Fruit fly (Drosophila melanogaster) whole organism, embryonic: ENCODE data around the gene Dic61B.

Experiments used
- CG6272 ChIP-seq: fragments of 200-800 bp; sonication (Bioruptor generic); IDR thresholded peaks from 2 replicates; pipeline ENCODE4 v1.3.6; 2022; ENCODE audit warnings: missing biosample characterization, missing genetic modification characterization
- amos ChIP-seq: fragments of 200-800 bp; sonication (Bioruptor generic); IDR thresholded peaks from 2 replicates; pipeline ENCODE4 v1.3.6; 2022; ENCODE audit warnings: missing biosample characterization, missing genetic modification characterization; ENCODE audit not compliant: partially characterized antibody
- bowl ChIP-seq: fragments of 200-800 bp; sonication (Bioruptor generic); IDR thresholded peaks from 2 replicates; pipeline ENCODE4 v1.3.6; 2022; ENCODE audit warnings: missing biosample characterization, missing genetic modification characterization

DNA sequence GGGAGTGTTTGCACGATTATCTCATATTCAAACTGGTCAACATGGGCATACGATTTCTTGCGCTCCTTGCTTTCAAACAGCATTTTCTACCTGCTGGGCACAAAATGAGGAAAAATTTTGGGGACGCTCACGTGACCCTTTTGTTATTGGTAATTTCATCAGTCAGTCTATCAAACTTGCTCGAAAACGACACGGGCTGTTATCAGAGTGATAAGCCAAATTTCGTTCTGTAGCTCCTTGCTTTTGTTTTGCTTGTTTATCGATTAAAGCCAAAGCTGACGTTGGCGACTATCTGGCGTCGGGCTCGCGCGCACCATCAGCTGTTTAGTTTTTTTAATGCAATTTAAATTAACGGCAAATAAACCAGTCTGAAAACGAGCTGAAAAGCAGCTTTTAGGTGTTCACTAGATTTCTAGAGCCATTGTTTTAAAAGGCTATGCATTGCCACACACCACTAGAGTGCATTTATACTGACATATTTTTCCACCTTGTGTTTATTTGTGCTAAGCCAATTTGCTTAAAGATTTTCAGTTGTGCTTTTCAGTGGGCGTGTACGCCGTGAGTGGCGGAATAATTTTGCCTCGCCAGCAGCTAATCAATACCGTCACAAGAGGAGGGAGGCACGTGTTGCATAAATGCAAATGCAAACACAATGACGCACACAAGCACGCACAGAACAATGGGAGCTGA is 15.7 kb downstream of the Dic61B start:
- TF ChIP-seq CG6272 (GFP tag; lab: Robert Waterston, UW) (no peak), bowl (no peak), amos (no peak)
